Worm (Caenorhabditis elegans) whole organism, L1 larva: ENCODE data around the gene wht-7.

Experiments used
- ceh-63 ChIP-seq: fragments of 200-800 bp; sonication (Bioruptor generic); optimal IDR thresholded peaks from 2 replicates; lab custom pipeline; 2018; ENCODE audit warnings: mild to moderate bottlenecking, missing genetic modification characterization, missing compliant biosample characterization
- lin-13 ChIP-seq: fragments of 150-350 bp; optimal IDR thresholded peaks from 2 replicates; lab custom pipeline; 2014; ENCODE audit warnings: missing biosample characterization, missing genetic modification reagents, missing genetic modification characterization
- lsy-2 ChIP-seq, 2 experiments: fragments of 150-350 bp; optimal IDR thresholded peaks; 2 replicates each; lab custom pipeline; 2014; ENCODE audit warnings: missing biosample characterization in 2 of 2, missing genetic modification characterization in 2 of 2
- nhr-12 ChIP-seq: sonication (generic microtip); optimal IDR thresholded peaks from 2 replicates; lab custom pipeline; 2017; ENCODE audit warnings: missing biosample characterization, missing genetic modification characterization
- pag-3 ChIP-seq: sonication (generic microtip); optimal IDR thresholded peaks from 2 replicates; lab custom pipeline; 2017; ENCODE audit warnings: missing genetic modification characterization, mild to moderate bottlenecking, missing compliant biosample characterization, antibody characterized with exemption, borderline replicate concordance; ENCODE audit not compliant: insufficient read depth
- rnt-1 ChIP-seq: sonication (generic microtip); optimal IDR thresholded peaks from 2 replicates; lab custom pipeline; 2016; ENCODE audit warnings: mild to moderate bottlenecking, missing genetic modification characterization, moderate library complexity, missing compliant biosample characterization
- unc-86 ChIP-seq: sonication (generic microtip); optimal IDR thresholded peaks from 2 replicates; lab custom pipeline; 2016; ENCODE audit warnings: missing genetic modification characterization, missing compliant biosample characterization

- TF ChIP-seq ceh-63 (GFP tag; lab: Kevin White, UChicago), result no peak
- TF ChIP-seq pag-3 (tag; lab: Kevin White, UChicago), result no peak
- TF ChIP-seq lsy-2 (tag; optimal IDR thresholded peaks at IDR 0.05; lab: Kevin White, UChicago), result no peak
- no peak for TF ChIP-seq nhr-12 (tag; lab: Kevin White, UChicago)
- TF ChIP-seq unc-86, result no peak
- no peak for TF ChIP-seq lin-13
- TF ChIP-seq rnt-1 (tag; lab: Kevin White, UChicago), result no peak
Measured at ce11 chrIII:6123647-6124046, 25.8 kb downstream of the wht-7 start.
